Fruit fly (Drosophila melanogaster) Kc167 (cell line): ENCODE results near the gene CG7611.

Source experiments
- h ChIP-seq: fragments of >200 bp; optimal IDR thresholded peaks from 3 replicates; lab custom pipeline; 2018; ENCODE audit warnings: missing external identifiers
- insv ChIP-seq: fragments of >200 bp; optimal IDR thresholded peaks from 3 replicates; lab custom pipeline; 2018; ENCODE audit warnings: missing external identifiers
- psq ChIP-seq: fragments of >200 bp; optimal IDR thresholded peaks from 2 replicates; lab custom pipeline; 2017; ENCODE audit warnings: missing external identifiers
- ttk ChIP-seq: sonication (Bioruptor generic); optimal IDR thresholded peaks from 2 replicates; lab custom pipeline; 2017; ENCODE audit warnings: missing external identifiers

dm6 chr3L:21476429-21477006 is 46.5 kb upstream of the CG7611 start, which contains the start of gene croc:
- no peak for TF ChIP-seq ttk (lab: Kevin White, UChicago)
- TF ChIP-seq psq (lab: Kevin White, UChicago) = no peak
- no peak for TF ChIP-seq h
- no peak for TF ChIP-seq insv
